Fruit fly (Drosophila melanogaster) whole organism, adult: ENCODE measurements around the gene CG44477.

ENCODE experiments used
- CG11617 ChIP-seq: fragments of 200-800 bp; sonication (Bioruptor generic); optimal IDR thresholded peaks from 2 replicates; lab custom pipeline; 2017; ENCODE audit warnings: mild to moderate bottlenecking, missing biosample characterization, missing genetic modification reagents, missing genetic modification characterization
- CG12768 ChIP-seq: fragments of 200-800 bp; sonication (Bioruptor generic); optimal IDR thresholded peaks from 2 replicates; lab custom pipeline; 2017; ENCODE audit warnings: missing biosample characterization, missing genetic modification characterization, mild to moderate bottlenecking, moderate library complexity, missing genetic modification reagents
- CG14711 ChIP-seq: fragments of 200-800 bp; sonication (Bioruptor generic); optimal IDR thresholded peaks from 2 replicates; lab custom pipeline; 2018; ENCODE audit warnings: missing biosample characterization, mild to moderate bottlenecking, missing genetic modification characterization, moderate library complexity
- CG33017 ChIP-seq: fragments of 200-800 bp; sonication (Bioruptor generic); optimal IDR thresholded peaks from 2 replicates; lab custom pipeline; 2018; ENCODE audit warnings: missing biosample characterization, mild to moderate bottlenecking, missing genetic modification characterization, moderate library complexity
- CG7101 ChIP-seq: fragments of 200-800 bp; sonication (Bioruptor generic); optimal IDR thresholded peaks from 2 replicates; lab custom pipeline; 2018; ENCODE audit warnings: missing biosample characterization, mild to moderate bottlenecking, missing genetic modification characterization, moderate library complexity
- Clk ChIP-seq: fragments of 200-800 bp; sonication (Bioruptor generic); optimal IDR thresholded peaks from 2 replicates; lab custom pipeline; 2017; ENCODE audit warnings: missing biosample characterization, missing genetic modification characterization
- bab1 ChIP-seq: fragments of 200-800 bp; sonication (Bioruptor generic); optimal IDR thresholded peaks from 3 replicates; lab custom pipeline; 2019; ENCODE audit warnings: missing biosample characterization, mild to moderate bottlenecking, missing genetic modification characterization, moderate library complexity
- cic ChIP-seq: fragments of 200-800 bp; sonication (Bioruptor generic); optimal IDR thresholded peaks from 2 replicates; lab custom pipeline; 2017; ENCODE audit warnings: missing biosample characterization, mild to moderate bottlenecking, missing genetic modification characterization, moderate library complexity
- kay ChIP-seq: fragments of 200-800 bp; sonication (Bioruptor generic); peaks from one replicate; lab custom pipeline; 2016; ENCODE audit warnings: missing biosample characterization, missing genetic modification characterization, borderline replicate concordance
- toe ChIP-seq: fragments of 200-800 bp; sonication (Bioruptor generic); optimal IDR thresholded peaks from 2 replicates; lab custom pipeline; 2016; ENCODE audit warnings: missing biosample characterization, missing genetic modification characterization

DNA sequence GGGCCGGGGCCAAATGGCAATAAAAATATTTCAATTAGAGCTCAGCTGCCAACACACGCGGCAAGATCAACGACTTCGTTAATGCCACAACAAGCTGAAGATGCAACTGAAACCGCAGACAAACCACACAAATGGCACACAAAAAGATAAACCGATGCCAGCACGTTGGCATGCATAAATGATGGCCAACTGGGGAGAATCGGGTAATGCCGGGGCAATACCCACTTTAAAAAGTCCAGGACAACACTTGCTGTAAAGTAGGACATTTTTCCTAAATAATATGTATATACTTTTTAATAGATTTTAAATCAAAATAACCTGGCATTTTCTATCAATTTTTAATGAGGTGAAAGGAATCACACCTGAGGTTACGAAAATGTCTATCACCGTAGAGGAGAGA lies 31.4 kb downstream of the CG44477 start, which contains the start of gene CG4988:
- TF ChIP-seq Clk: no peak
- no peak for TF ChIP-seq CG11617 (GFP tag; lab: Kevin White, UChicago)
- TF ChIP-seq cic: no peak
- TF ChIP-seq CG12768 (GFP tag; lab: Kevin White, UChicago): no peak
- no peak for TF ChIP-seq CG14711 (tag; lab: Kevin White, UChicago)
- no peak for TF ChIP-seq CG33017 (tag; lab: Kevin White, UChicago)
- no peak for TF ChIP-seq kay (GFP tag; lab: Kevin White, UChicago)
- no peak for TF ChIP-seq bab1
- TF ChIP-seq CG7101 (tag; lab: Kevin White, UChicago): no peak
- no peak for TF ChIP-seq toe (GFP tag; lab: Kevin White, UChicago)
